Worm (Caenorhabditis elegans): ENCODE results near the gene C34F6.7.

- TF ChIP-seq scrt-1 (GFP tag; IDR thresholded peaks at IDR 0.05) (no peak), tbx-37 (GFP tag; conservative IDR thresholded peaks at IDR 0.05) (no peak), F13C5.2 (tag; optimal IDR thresholded peaks at IDR 0.05) (peak; percentile 49), hmbx-1 (tag; optimal IDR thresholded peaks at IDR 0.05) (no peak), flt-1 (GFP tag; IDR thresholded peaks at IDR 0.05) (no peak), ets-7 (tag; optimal IDR thresholded peaks at IDR 0.05) (no peak), ama-1 (optimal IDR thresholded peaks at IDR 0.05) (no peak), pes-1 (GFP tag; IDR thresholded peaks at IDR 0.05) (no peak), B0310.2 (tag; optimal IDR thresholded peaks at IDR 0.05) (no peak), ceh-36 (tag; optimal IDR thresholded peaks at IDR 0.05) (no peak)
Measured at ce11 chrX:11262319-11263074, 47.2 kb upstream of the C34F6.7 start, which contains the start of gene C03A3.2.

All from whole organism, early embryonic.